Worm (Caenorhabditis elegans): ENCODE measurements around the gene mdt-10.

DNA sequence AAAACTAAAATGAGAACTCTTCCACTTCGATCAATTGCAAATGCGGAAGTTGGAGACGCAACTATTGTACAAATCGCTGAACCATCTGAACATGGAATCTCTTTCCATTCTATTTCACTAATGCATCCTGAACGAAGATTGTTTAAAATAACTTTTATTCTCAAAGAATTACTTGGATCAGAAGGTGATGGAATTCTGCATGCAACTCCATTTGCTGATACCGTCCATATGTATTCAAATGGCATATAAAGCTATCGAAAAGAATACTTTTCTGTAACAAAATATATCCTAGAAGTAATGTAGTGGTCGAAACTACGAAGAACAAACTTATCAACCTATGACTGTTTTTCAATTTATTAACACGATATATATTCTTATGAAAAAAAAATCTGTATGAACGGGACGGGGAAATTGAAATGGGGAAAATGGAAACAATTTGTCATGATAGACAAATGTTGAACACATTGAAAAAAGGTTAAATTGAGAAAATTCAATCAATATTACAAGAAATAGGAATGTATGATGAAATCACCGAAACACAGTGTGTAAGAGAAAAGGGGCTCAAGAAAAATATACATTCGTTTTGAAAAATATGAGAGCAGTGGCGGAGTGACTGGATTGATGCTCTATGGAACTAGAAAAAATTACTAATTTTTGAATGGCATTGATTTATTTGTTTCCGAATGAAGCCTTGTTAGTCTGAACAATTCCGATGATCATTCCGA, 23.1 kb upstream of the mdt-10 start, which contains the start of gene T01H3.2:
- TF ChIP-seq ama-1 (optimal IDR thresholded peaks at IDR 0.05) = no peak
- TF ChIP-seq B0310.2 (tag; optimal IDR thresholded peaks at IDR 0.05) = no peak
- no peak for TF ChIP-seq hmg-4 (GFP tag; optimal IDR thresholded peaks at IDR 0.05)
- no peak for TF ChIP-seq tra-4 (tag; optimal IDR thresholded peaks at IDR 0.05)
- TF ChIP-seq aly-1 (tag; optimal IDR thresholded peaks at IDR 0.05) = no peak
- TF ChIP-seq tbx-11 (GFP tag; IDR thresholded peaks at IDR 0.05) = no peak
- TF ChIP-seq pes-1 (GFP tag; IDR thresholded peaks at IDR 0.05) = no peak
- no peak for TF ChIP-seq flt-1 (GFP tag; IDR thresholded peaks at IDR 0.05)
- no peak for TF ChIP-seq hmbx-1 (tag; optimal IDR thresholded peaks at IDR 0.05)
- TF ChIP-seq sea-1 (GFP tag; conservative IDR thresholded peaks at IDR 0.05) = no peak
